Worm (Caenorhabditis elegans): ENCODE measurements around the gene clh-1.

DNA sequence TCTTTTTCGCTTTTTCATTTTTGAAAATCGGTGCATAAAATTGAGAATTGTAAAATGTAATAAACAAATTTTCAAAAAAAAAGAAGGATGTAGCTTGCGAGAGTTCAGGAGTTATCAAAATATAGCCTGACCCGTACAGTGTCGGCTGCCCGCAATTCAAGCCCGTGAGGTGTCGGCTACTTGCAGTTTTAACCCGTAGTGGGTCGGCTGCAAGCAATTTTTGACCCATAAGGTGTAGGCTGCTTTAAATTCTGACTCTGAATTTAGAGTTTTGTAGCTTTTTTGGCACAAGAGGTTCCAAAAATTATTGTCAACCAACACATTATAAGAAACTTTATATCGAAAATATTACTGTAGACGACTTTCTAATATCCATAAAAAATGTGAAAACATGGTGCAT, 10.3 kb downstream of the clh-1 start:
- no peak for TF ChIP-seq ztf-11 (tag; optimal IDR thresholded peaks at IDR 0.05)
- no peak for TF ChIP-seq tbx-2 (tag; optimal IDR thresholded peaks at IDR 0.05)
- TF ChIP-seq nhr-71 (tag; optimal IDR thresholded peaks at IDR 0.05), result no peak
- TF ChIP-seq blmp-1 (tag; optimal IDR thresholded peaks at IDR 0.05), result no peak
- TF ChIP-seq unc-30 (tag; optimal IDR thresholded peaks at IDR 0.05), result no peak
